Fruit fly (Drosophila melanogaster): ENCODE results near the gene CG34174.
A peak's percentile ranks its signal among the peaks of the same experiment; 100 is the strongest.

CG34174 gene

DNA sequence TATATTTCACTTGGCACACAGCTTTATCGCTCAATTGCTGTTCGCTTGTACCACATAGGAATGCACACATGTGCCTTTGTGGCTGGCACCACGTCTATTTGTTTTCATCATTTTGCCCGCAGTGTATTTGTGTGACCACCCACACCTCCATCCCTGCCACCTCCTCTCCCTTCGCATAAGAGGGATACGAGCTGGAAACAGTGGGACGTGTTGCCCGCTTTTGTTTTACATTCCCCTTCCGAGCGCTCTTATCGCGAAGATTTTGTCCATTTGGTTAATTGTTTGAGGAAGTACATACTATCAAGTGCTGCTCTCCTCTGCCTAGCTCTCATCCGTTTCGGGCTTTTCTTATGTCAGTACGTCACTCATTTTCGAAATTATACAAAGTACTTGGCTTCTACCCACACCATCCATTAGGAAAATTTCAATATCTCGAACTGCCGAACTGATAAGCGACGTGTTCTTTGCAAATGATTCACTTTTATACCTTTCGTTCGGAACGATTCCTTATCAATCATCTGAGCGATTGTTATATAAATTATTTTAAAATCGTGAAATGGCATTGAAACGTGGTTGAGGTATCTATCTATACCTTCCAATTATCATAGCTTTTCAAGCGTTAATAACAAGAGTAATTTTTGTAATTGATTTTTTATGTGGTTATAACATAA lies 14.2 kb downstream of the CG34174 start (continued):
- TF ChIP-seq CG2199 (GFP tag; IDR thresholded peaks at IDR 0.05) (peak; percentile 32; the same call in 1 of the 3 replicates), CG7271 (tag; optimal IDR thresholded peaks at IDR 0.05) (no peak), CG9797 (GFP tag; optimal IDR thresholded peaks at IDR 0.05) (no peak), lbe (GFP tag; optimal IDR thresholded peaks at IDR 0.05) (peak; percentile 10), sd (tag; optimal IDR thresholded peaks at IDR 0.05) (peak; percentile 34), HLH4C (GFP tag; IDR thresholded peaks at IDR 0.05; ENCODE audit: partially characterized antibody) (0 out of 3 replicates have a peak, but pooled peaks have one; percentile 16), sens (GFP tag) (peak; percentile 52), ind (GFP tag; optimal IDR thresholded peaks at IDR 0.05) (no peak), grn (GFP tag; optimal IDR thresholded peaks at IDR 0.05) (peak; percentile 71), ara (GFP tag; IDR thresholded peaks at IDR 0.05) (peak; percentile 18; the same call in 1 of the 2 replicates), CG9932 (GFP tag; IDR thresholded peaks at IDR 0.05) (0 out of 2 replicates have a peak, but pooled peaks have one; percentile 10), sug (tag; optimal IDR thresholded peaks at IDR 0.05) (peak; percentile 13), mirr (GFP tag; optimal IDR thresholded peaks at IDR 0.05) (peak; percentile 57), CG34422 (GFP tag; IDR thresholded peaks at IDR 0.05) (no peak), BtbVII (GFP tag; optimal IDR thresholded peaks at IDR 0.05) (peak; percentile 62), pho (GFP tag; optimal IDR thresholded peaks at IDR 0.05) (no peak), CG4707 (GFP tag; optimal IDR thresholded peaks at IDR 0.05) (peak; percentile 16), CG15479 (GFP tag; optimal IDR thresholded peaks at IDR 0.05) (peak; percentile 30), crol (GFP tag; IDR thresholded peaks at IDR 0.05) (peak; percentile 87), zfh1 (GFP tag; IDR thresholded peaks at IDR 0.05) (0 out of 3 replicates have a peak, but pooled peaks have one; percentile 14), CG8290 (GFP tag; optimal IDR thresholded peaks at IDR 0.05) (no peak), CG8290 (tag; optimal IDR thresholded peaks at IDR 0.05) (peak in 1 of 2 experiments; percentile 37), gem (tag; optimal IDR thresholded peaks at IDR 0.05) (no peak)

- peak; percentile 19 for TF ChIP-seq CG33557 (GFP tag; optimal IDR thresholded peaks at IDR 0.05)
- TF ChIP-seq E2f1 (GFP tag; IDR thresholded peaks at IDR 0.05), result no peak
- peak; percentile 51 for TF ChIP-seq CG14710 (tag; optimal IDR thresholded peaks at IDR 0.05)
- TF ChIP-seq row (GFP tag; IDR thresholded peaks at IDR 0.05), result peak; percentile 80
- TF ChIP-seq CG13287 (GFP tag; IDR thresholded peaks at IDR 0.05; ENCODE audit: partially characterized antibody), result peak; percentile 97
- TF ChIP-seq bigmax (GFP tag; optimal IDR thresholded peaks at IDR 0.05), result no peak
- no peak for TF ChIP-seq CHES-1-like (GFP tag; optimal IDR thresholded peaks at IDR 0.05)
- TF ChIP-seq GATAe (GFP tag; conservative IDR thresholded peaks at IDR 0.05), result no peak
- peak; percentile 96 for TF ChIP-seq sna (GFP tag; IDR thresholded peaks at IDR 0.05; ENCODE audit: partially characterized antibody)
- peak; percentile 38; the same call in 1 of the 2 replicates for TF ChIP-seq vvl (GFP tag; IDR thresholded peaks at IDR 0.05)
- TF ChIP-seq nom (GFP tag; optimal IDR thresholded peaks at IDR 0.05), result peak; percentile 73
- peak; percentile 61 for TF ChIP-seq BEAF-32 (GFP tag; optimal IDR thresholded peaks at IDR 0.05)
- TF ChIP-seq CG2116 (GFP tag; optimal IDR thresholded peaks at IDR 0.05), result peak; percentile 68
- peak; percentile 97 for TF ChIP-seq tna (GFP tag; IDR thresholded peaks at IDR 0.05; ENCODE audit: partially characterized antibody)
- peak in 1 of 3 experiments; percentile 79 for TF ChIP-seq Stat92E (GFP tag; optimal IDR thresholded peaks at IDR 0.05)
- TF ChIP-seq ci (GFP tag; IDR thresholded peaks at IDR 0.05), result peak; percentile 60; the same call in 1 of the 3 replicates
- no peak for TF ChIP-seq btn (GFP tag; optimal IDR thresholded peaks at IDR 0.05)
- peak; percentile 45 for TF ChIP-seq PHDP (tag; optimal IDR thresholded peaks at IDR 0.05)
- TF ChIP-seq Neu2 (GFP tag; optimal IDR thresholded peaks at IDR 0.05; ENCODE audit: borderline replicate concordance), result no peak
- peak; percentile 39 for TF ChIP-seq HmgZ (tag; optimal IDR thresholded peaks at IDR 0.05)
- TF ChIP-seq sens (GFP tag), result peak; percentile 33
- TF ChIP-seq CG6272 (GFP tag; IDR thresholded peaks at IDR 0.05), result no peak
- TF ChIP-seq zen2 (GFP tag; IDR thresholded peaks at IDR 0.05; ENCODE audit: partially characterized antibody), result peak; percentile 96
- no peak for TF ChIP-seq jing (GFP tag; optimal IDR thresholded peaks at IDR 0.05)
- no peak for TF ChIP-seq CG12219 (GFP tag; optimal IDR thresholded peaks at IDR 0.05)
- peak; percentile 35 for TF ChIP-seq CG9797 (GFP tag; optimal IDR thresholded peaks at IDR 0.05)
- TF ChIP-seq BtbVII (GFP tag; optimal IDR thresholded peaks at IDR 0.05), result no peak
- peak; percentile 87 for TF ChIP-seq Doc3 (GFP tag; IDR thresholded peaks at IDR 0.05; ENCODE audit: partially characterized antibody)
These were observed 22.7 kb downstream of the CG34174 start, which contains the start of gene Sec24CD for dm6 chr2L:2236722-2237121. Sec24CD (minus strand) TSS chr2L:2236844.

Data from whole organism, embryonic.